Worm (Caenorhabditis elegans): Measurements from ENCODE around the gene Y32B12B.8.

- TF ChIP-seq mbf-1 (tag; optimal IDR thresholded peaks at IDR 0.05) (no peak), unc-62 (GFP tag; optimal IDR thresholded peaks at IDR 0.05) (no peak), elt-3 (tag; optimal IDR thresholded peaks at IDR 0.05) (no peak), ceh-82 (tag; optimal IDR thresholded peaks at IDR 0.05) (no peak), zag-1 (tag; optimal IDR thresholded peaks at IDR 0.05) (no peak), nhr-6 (tag; optimal IDR thresholded peaks at IDR 0.05) (no peak), ztf-1 (GFP tag; conservative IDR thresholded peaks at IDR 0.05) (no peak), mab-5 (tag; optimal IDR thresholded peaks at IDR 0.05) (no peak), lin-13 (GFP tag; optimal IDR thresholded peaks at IDR 0.05) (no peak)
Observed at ce11 chrV:16488172-16488571, 47.1 kb upstream of the Y32B12B.8 start, which contains the start of gene sqst-4.

All from whole organism, L2 larva.